Worm (Caenorhabditis elegans) whole organism, L3 larva: ENCODE results near the gene best-13.

Source experiments
- nfya-1 ChIP-seq: sonication (generic microtip); optimal IDR thresholded peaks from 2 replicates; lab custom pipeline; 2017; ENCODE audit warnings: missing genetic modification characterization, mild to moderate bottlenecking, missing compliant biosample characterization, antibody characterized with exemption, moderate library complexity; ENCODE audit not compliant: insufficient read depth
- nhr-23 ChIP-seq: fragments of 150-350 bp; optimal IDR thresholded peaks from 2 replicates; lab custom pipeline; 2014; ENCODE audit warnings: missing biosample characterization, missing genetic modification reagents, missing genetic modification characterization
- nhr-237 ChIP-seq: fragments of 150-350 bp; optimal IDR thresholded peaks from 2 replicates; lab custom pipeline; 2014; ENCODE audit warnings: missing biosample characterization, missing genetic modification characterization
- nhr-25 ChIP-seq: sonication (generic microtip); optimal IDR thresholded peaks from 2 replicates; lab custom pipeline; 2017; ENCODE audit warnings: missing biosample characterization, missing genetic modification characterization
- nhr-77 ChIP-seq: fragments of 150-350 bp; optimal IDR thresholded peaks from 2 replicates; lab custom pipeline; 2014; ENCODE audit warnings: missing biosample characterization, missing genetic modification characterization
- skn-1 ChIP-seq: fragments of 150-350 bp; optimal IDR thresholded peaks from 2 replicates; lab custom pipeline; 2014; ENCODE audit warnings: missing biosample characterization, missing genetic modification characterization
- snpc-4 ChIP-seq: fragments of 150-350 bp; optimal IDR thresholded peaks from 2 replicates; lab custom pipeline; 2014; ENCODE audit warnings: missing biosample characterization, missing genetic modification characterization
- ztf-4 ChIP-seq: fragments of 150-350 bp; optimal IDR thresholded peaks from 2 replicates; lab custom pipeline; 2014; ENCODE audit warnings: missing biosample characterization, missing genetic modification characterization

DNA sequence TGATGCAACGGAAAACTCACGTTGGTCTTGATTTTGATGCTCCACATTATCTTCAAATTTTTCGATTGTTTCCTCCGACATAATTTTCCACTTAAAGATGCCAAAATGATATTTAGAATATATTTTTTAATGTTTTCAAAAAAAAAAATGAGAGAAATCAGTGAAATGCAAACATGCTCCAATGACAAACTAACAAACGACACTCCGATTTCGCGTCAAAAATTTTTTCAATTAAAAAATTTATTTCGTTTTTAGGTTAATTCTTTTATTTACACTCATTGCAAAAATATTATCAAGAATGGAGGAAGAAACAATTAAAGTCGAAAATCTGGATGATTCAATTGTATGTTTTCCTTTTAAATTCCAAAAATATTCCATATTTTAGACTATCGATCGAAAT lies 28.3 kb downstream of the best-13 start, which contains the start of the genes trmt-10A and F25H8.2:
- TF ChIP-seq snpc-4 (no peak), nhr-25 (tag; lab: Kevin White, UChicago) (no peak), nhr-77 (tag; lab: Kevin White, UChicago) (no peak), nhr-237 (no peak), nhr-23 (tag; lab: Kevin White, UChicago) (peak; percentile 47), skn-1 (tag; lab: Kevin White, UChicago) (no peak), ztf-4 (no peak), nfya-1 (tag; lab: Kevin White, UChicago) (no peak)
